Worm (Caenorhabditis elegans): ENCODE data around the gene C38H2.2.

DNA sequence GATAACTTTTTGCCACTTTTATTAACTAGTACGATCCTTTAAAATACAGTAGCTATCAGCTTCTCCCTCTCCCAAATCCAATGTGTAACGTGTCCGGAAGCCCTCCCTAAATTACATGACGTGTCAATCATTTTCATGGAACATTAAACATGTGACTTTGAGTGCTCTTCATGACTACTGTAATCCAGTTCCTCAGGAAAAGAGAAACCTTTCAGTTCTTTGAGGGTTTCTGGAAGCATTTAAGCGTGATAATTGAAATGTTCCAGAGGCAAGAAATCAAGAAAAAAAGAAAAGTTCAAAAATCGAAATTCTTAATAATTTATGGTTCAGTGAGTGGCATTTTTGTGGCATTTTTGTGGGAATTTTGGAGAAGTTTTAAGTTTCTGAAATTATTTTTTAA is 18.7 kb upstream of the C38H2.2 start:
- no peak for TF ChIP-seq ceh-82 (tag; optimal IDR thresholded peaks at IDR 0.05)
- TF ChIP-seq ZK546.5 (tag; optimal IDR thresholded peaks at IDR 0.05) = no peak
- TF ChIP-seq nhr-25 (tag; optimal IDR thresholded peaks at IDR 0.05) = no peak

Measured in whole organism, L3 larva.